Fruit fly (Drosophila melanogaster): ENCODE measurements around the gene CG33667.
"Not testable (repeated sequence)": the region's sequence is repeated elsewhere in the genome, so short reads cannot be mapped to it uniquely, and the experiment has no call there.

Gene CG33667

dm6 chrX:6472278-6472677 is at the start of gene CG33667:
CG33667 (minus strand) TSS chrX:6472378.
- TF ChIP-seq stwl (tag; optimal IDR thresholded peaks at IDR 0.05), result peak; percentile 19

dm6 chrX:6513193-6513592 is 41.0 kb upstream of the CG33667 start:
- TF ChIP-seq ara (GFP tag; IDR thresholded peaks at IDR 0.05) (no peak), CG15269 (tag; optimal IDR thresholded peaks at IDR 0.05) (no peak), Hr39 (optimal IDR thresholded peaks at IDR 0.05) (peak; percentile 86)

- TF ChIP-seq Doc3 (GFP tag; IDR thresholded peaks at IDR 0.05; ENCODE audit: partially characterized antibody); da (GFP tag; optimal IDR thresholded peaks at IDR 0.05); CG14965 (GFP tag; optimal IDR thresholded peaks at IDR 0.05; ENCODE audit: borderline replicate concordance): not testable (repeated sequence)
Measured at dm6 chrX:6478749-6479148, 6.6 kb upstream of the CG33667 start, which contains the start of gene CG33665. CG33665 (minus strand) TSS chrX:6478849.

- not testable (repeated sequence) for TF ChIP-seq Hr51 (GFP tag; optimal IDR thresholded peaks at IDR 0.05); CG12155 (GFP tag; optimal IDR thresholded peaks at IDR 0.05); Oaz (GFP tag; IDR thresholded peaks at IDR 0.05)
Measured at dm6 chrX:6476867-6477266, 4.7 kb upstream of the CG33667 start, which contains the start of gene CG33666. CG33666 (minus strand) TSS chrX:6476967.

- TF ChIP-seq ash1 (GFP tag; optimal IDR thresholded peaks at IDR 0.05) (no peak), Dip3 (GFP tag; optimal IDR thresholded peaks at IDR 0.05) (no peak), ro (GFP tag; IDR thresholded peaks at IDR 0.05) (no peak), CG17361 (GFP tag; IDR thresholded peaks at IDR 0.05) (no peak), dmrt11E (tag; optimal IDR thresholded peaks at IDR 0.05) (no peak), CG7372 (GFP tag; IDR thresholded peaks at IDR 0.05) (no peak), CG12155 (GFP tag; optimal IDR thresholded peaks at IDR 0.05) (no peak), Scr (GFP tag; IDR thresholded peaks at IDR 0.05; ENCODE audit: partially characterized antibody) (no peak), HLH54F (GFP tag; optimal IDR thresholded peaks at IDR 0.05) (no peak), schlank (tag; optimal IDR thresholded peaks at IDR 0.05) (no peak), knrl (GFP tag; IDR thresholded peaks at IDR 0.05; ENCODE audit: partially characterized antibody) (no peak), MTF-1 (GFP tag; optimal IDR thresholded peaks at IDR 0.05; ENCODE audit: borderline replicate concordance) (no peak), ERR (GFP tag; optimal IDR thresholded peaks at IDR 0.05) (no peak), nau (GFP tag; optimal IDR thresholded peaks at IDR 0.05) (no peak), ken (GFP tag; IDR thresholded peaks at IDR 0.05) (no peak), CG12391 (tag; optimal IDR thresholded peaks at IDR 0.05) (no peak)
Measured at dm6 chrX:6457888-6458287, 14.3 kb downstream of the CG33667 start.

- 0 out of 3 replicates have a peak, but pooled peaks have one; percentile 43 for TF ChIP-seq jigr1 (GFP tag; IDR thresholded peaks at IDR 0.05)
- no peak for TF ChIP-seq oc (tag; optimal IDR thresholded peaks at IDR 0.05)
- TF ChIP-seq CG11456 (GFP tag; IDR thresholded peaks at IDR 0.05), result peak; percentile 70; the same call in 2 of the 3 replicates
- TF ChIP-seq CG9817 (tag; optimal IDR thresholded peaks at IDR 0.05), result no peak
- no peak for TF ChIP-seq gsb-n (tag; optimal IDR thresholded peaks at IDR 0.05)
- TF ChIP-seq CG3995 (GFP tag; optimal IDR thresholded peaks at IDR 0.05), result no peak
- no peak for TF ChIP-seq CG8290 (GFP tag; optimal IDR thresholded peaks at IDR 0.05)
- peak in 1 of 2 experiments; percentile 30 for TF ChIP-seq CG8290 (tag; optimal IDR thresholded peaks at IDR 0.05)
- no peak for TF ChIP-seq CG7987 (GFP tag; optimal IDR thresholded peaks at IDR 0.05)
- no peak for TF ChIP-seq ac (GFP tag; optimal IDR thresholded peaks at IDR 0.05)
- TF ChIP-seq Asciz (GFP tag; optimal IDR thresholded peaks at IDR 0.05), result peak; percentile 5
- TF ChIP-seq fu2 (GFP tag; optimal IDR thresholded peaks at IDR 0.05), result no peak
- no peak for TF ChIP-seq cas (GFP tag; IDR thresholded peaks at IDR 0.05)
- no peak for TF ChIP-seq CG10654 (GFP tag; optimal IDR thresholded peaks at IDR 0.05)
- no peak for TF ChIP-seq chinmo (GFP tag; IDR thresholded peaks at IDR 0.05; ENCODE audit: partially characterized antibody)
- TF ChIP-seq MTF-1 (GFP tag; optimal IDR thresholded peaks at IDR 0.05; ENCODE audit: borderline replicate concordance), result no peak
- no peak for TF ChIP-seq D (optimal IDR thresholded peaks at IDR 0.05)
- TF ChIP-seq D (GFP tag; optimal IDR thresholded peaks at IDR 0.05), result no peak
- peak; percentile 53 for TF ChIP-seq dysf (GFP tag; IDR thresholded peaks at IDR 0.05)
- TF ChIP-seq CG9437 (GFP tag; optimal IDR thresholded peaks at IDR 0.05), result no peak
Measured at dm6 chrX:6439495-6439894, 32.7 kb downstream of the CG33667 start.

All from whole organism, embryonic.